Worm (Caenorhabditis elegans) whole organism, L2 larva: ENCODE data around the gene blos-2.

Source experiments
- ZK546.5 ChIP-seq: sonication (generic microtip); optimal IDR thresholded peaks from 2 replicates; lab custom pipeline; 2017; ENCODE audit warnings: missing biosample characterization, missing genetic modification characterization
- blmp-1 ChIP-seq: sonication (generic microtip); optimal IDR thresholded peaks from 2 replicates; lab custom pipeline; 2017; ENCODE audit warnings: missing genetic modification characterization, mild to moderate bottlenecking, missing compliant biosample characterization, antibody characterized with exemption, moderate library complexity; ENCODE audit not compliant: insufficient read depth
- lin-13 ChIP-seq: fragments of 150-350 bp; optimal IDR thresholded peaks from 2 replicates; lab custom pipeline; 2014; ENCODE audit warnings: missing biosample characterization, missing genetic modification reagents, missing genetic modification characterization
- nhr-10 ChIP-seq: sonication (generic microtip); optimal IDR thresholded peaks from 2 replicates; lab custom pipeline; 2017; ENCODE audit warnings: missing biosample characterization, missing genetic modification characterization
- nhr-12 ChIP-seq: fragments of 150-350 bp; optimal IDR thresholded peaks from 2 replicates; lab custom pipeline; 2014; ENCODE audit warnings: missing biosample characterization, missing genetic modification characterization
- nhr-25 ChIP-seq: fragments of 150-350 bp; sonication (generic microtip); optimal IDR thresholded peaks from 3 replicates; lab custom pipeline; 2014; ENCODE audit warnings: missing biosample characterization, missing genetic modification characterization
- snpc-4 ChIP-seq: fragments of 150-350 bp; optimal IDR thresholded peaks from 2 replicates; lab custom pipeline; 2014; ENCODE audit warnings: missing biosample characterization, missing genetic modification characterization
- unc-39 ChIP-seq: fragments of 150-350 bp; optimal IDR thresholded peaks from 2 replicates; lab custom pipeline; 2014; ENCODE audit warnings: missing biosample characterization, missing genetic modification characterization
- unc-62 ChIP-seq: fragments of 150-350 bp; optimal IDR thresholded peaks from 2 replicates; lab custom pipeline; 2014; ENCODE audit warnings: missing biosample characterization, missing genetic modification reagents, missing genetic modification characterization
- ztf-4 ChIP-seq: fragments of 150-350 bp; optimal IDR thresholded peaks from 2 replicates; lab custom pipeline; 2014; ENCODE audit warnings: missing biosample characterization, missing genetic modification characterization

DNA sequence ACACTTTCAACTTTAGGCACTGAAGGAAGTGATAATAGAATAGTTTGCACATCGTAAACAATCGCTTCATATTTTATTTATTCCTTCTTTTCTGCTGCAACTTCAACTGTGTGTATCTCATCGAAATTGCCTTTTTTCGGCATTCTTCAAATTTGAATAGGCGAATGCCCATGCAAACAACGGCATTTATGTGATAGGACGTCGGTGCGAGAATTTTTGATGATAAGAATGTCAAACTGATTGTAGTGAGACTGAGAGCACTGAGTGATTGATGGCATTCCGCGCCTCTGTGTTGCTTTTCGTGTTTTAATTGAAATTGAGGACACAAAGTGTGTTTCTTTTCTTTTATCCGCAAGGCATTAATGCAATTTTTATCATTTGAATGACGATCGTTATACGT, 3.2 kb upstream of the blos-2 start:
- TF ChIP-seq ztf-4 (tag; lab: Kevin White, UChicago) (no peak), nhr-25 (no peak), nhr-10 (tag; lab: Kevin White, UChicago) (no peak), unc-62 (GFP tag; lab: Kevin White, UChicago) (no peak), snpc-4 (no peak), unc-39 (tag; lab: Kevin White, UChicago) (no peak), nhr-12 (tag; lab: Kevin White, UChicago) (no peak), ZK546.5 (tag; lab: Kevin White, UChicago) (no peak), blmp-1 (tag; lab: Kevin White, UChicago) (no peak), lin-13 (GFP tag; lab: Kevin White, UChicago) (no peak)
